Worm (Caenorhabditis elegans): Measurements from ENCODE around the gene Y10G11A.1.
A peak's percentile ranks its signal among the peaks of the same experiment; 100 is the strongest.

The Y10G11A.1 gene

DNA sequence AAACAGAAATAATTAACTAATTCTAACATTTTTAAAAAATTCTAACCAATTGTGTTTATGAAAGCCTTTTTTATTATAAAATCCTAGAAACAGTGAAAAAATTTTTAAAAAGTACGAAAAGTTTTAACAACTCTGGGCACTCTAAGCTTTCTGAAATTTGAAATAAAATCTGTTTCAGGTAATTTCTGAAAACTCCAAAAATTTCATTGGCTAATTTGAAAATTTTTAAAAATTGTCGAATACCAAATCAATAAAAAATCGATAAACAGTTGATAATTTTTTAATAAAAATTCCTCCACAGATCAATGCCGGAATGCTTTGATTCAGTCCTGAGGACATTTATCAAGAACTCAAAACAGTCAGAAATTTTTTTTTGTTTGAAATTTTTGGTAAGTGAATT is 30.8 kb upstream of the Y10G11A.1 start, which contains the start of gene Y65A5A.24:
Y65A5A.24 (plus strand) TSS at position 301 of the 400 bp plus-strand sequence.
- TF ChIP-seq ces-1 (GFP tag; optimal IDR thresholded peaks at IDR 0.05): no peak
- TF ChIP-seq drap-1 (GFP tag; optimal IDR thresholded peaks at IDR 0.05): no peak

DNA sequence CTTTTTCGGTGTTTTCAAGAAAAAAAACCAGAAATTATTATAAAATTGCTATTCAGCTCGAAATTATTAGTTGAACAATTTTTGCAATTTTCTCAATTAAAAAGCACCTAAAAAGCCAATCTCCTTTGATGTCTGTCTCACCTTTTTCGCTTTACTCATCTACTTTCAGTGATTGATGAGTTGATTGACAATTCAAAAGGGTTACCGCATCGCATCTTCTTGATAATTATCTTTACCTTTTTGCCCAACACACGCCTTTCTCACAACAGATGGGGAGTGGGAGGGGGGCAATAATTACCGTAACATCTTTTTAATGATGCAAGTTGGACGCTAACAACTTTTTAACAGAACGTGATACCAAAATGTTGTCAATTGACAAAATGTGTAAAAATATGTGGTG is 27.8 kb upstream of the Y10G11A.1 start:
- no peak for TF ChIP-seq zip-8 (tag; optimal IDR thresholded peaks at IDR 0.05)
- TF ChIP-seq ceh-43 (GFP tag; optimal IDR thresholded peaks at IDR 0.05): peak; percentile 50
- no peak for TF ChIP-seq hlh-1 (tag; optimal IDR thresholded peaks at IDR 0.05)
- peak; percentile 56 for TF ChIP-seq unc-62 (GFP tag; optimal IDR thresholded peaks at IDR 0.05)

- TF ChIP-seq ceh-39 (tag; optimal IDR thresholded peaks at IDR 0.05): no peak
- no peak for TF ChIP-seq pha-4 (tag; optimal IDR thresholded peaks at IDR 0.05)
- peak; percentile 46 for TF ChIP-seq flh-1 (GFP tag; optimal IDR thresholded peaks at IDR 0.05)
- peak; percentile 50 for TF ChIP-seq ham-2 (GFP tag; optimal IDR thresholded peaks at IDR 0.05)
- no peak for TF ChIP-seq blmp-1 (tag; optimal IDR thresholded peaks at IDR 0.05)
- peak; percentile 80 for TF ChIP-seq sptf-1 (tag; optimal IDR thresholded peaks at IDR 0.05)
- TF ChIP-seq cnd-1 (tag; optimal IDR thresholded peaks at IDR 0.05): peak; percentile 85
- TF ChIP-seq nhr-76 (tag; optimal IDR thresholded peaks at IDR 0.05): no peak
- TF ChIP-seq lin-13 (tag; optimal IDR thresholded peaks at IDR 0.05): peak; percentile 41
- peak; percentile 83 for TF ChIP-seq ceh-83 (GFP tag; optimal IDR thresholded peaks at IDR 0.05)
- peak; percentile 73 for TF ChIP-seq mls-2 (tag; optimal IDR thresholded peaks at IDR 0.05)
- TF ChIP-seq sem-2 (GFP tag; optimal IDR thresholded peaks at IDR 0.05): peak; percentile 72
- TF ChIP-seq hlh-1 (tag; optimal IDR thresholded peaks at IDR 0.05): no peak
- TF ChIP-seq nhr-12 (tag; optimal IDR thresholded peaks at IDR 0.05): no peak
- TF ChIP-seq mep-1 (tag; optimal IDR thresholded peaks at IDR 0.05): no peak
- TF ChIP-seq nhr-2 (tag; optimal IDR thresholded peaks at IDR 0.05): peak; percentile 75
- peak; percentile 21 for TF ChIP-seq ces-1 (GFP tag; optimal IDR thresholded peaks at IDR 0.05)
- no peak for TF ChIP-seq nhr-237 (tag; optimal IDR thresholded peaks at IDR 0.05)
- TF ChIP-seq bed-3 (GFP tag; optimal IDR thresholded peaks at IDR 0.05): peak; percentile 23
- peak; percentile 68 for TF ChIP-seq tbx-8 (GFP tag; optimal IDR thresholded peaks at IDR 0.05)
- TF ChIP-seq nhr-28 (tag; optimal IDR thresholded peaks at IDR 0.05): no peak
- TF ChIP-seq M03D4.4 (tag; optimal IDR thresholded peaks at IDR 0.05): peak; percentile 72
- no peak for TF ChIP-seq ztf-11 (tag; optimal IDR thresholded peaks at IDR 0.05)
- TF ChIP-seq snpc-4 (tag; optimal IDR thresholded peaks at IDR 0.05): no peak
- peak; percentile 1 for TF ChIP-seq lin-32 (GFP tag; optimal IDR thresholded peaks at IDR 0.05)
- TF ChIP-seq unc-120 (tag; optimal IDR thresholded peaks at IDR 0.05; ENCODE audit: poor library complexity, severe bottlenecking): peak; percentile 58
- peak; percentile 25 for TF ChIP-seq zip-8 (tag; optimal IDR thresholded peaks at IDR 0.05)
- no peak for TF ChIP-seq elt-3 (tag; optimal IDR thresholded peaks at IDR 0.05)
- TF ChIP-seq elt-1 (tag; optimal IDR thresholded peaks at IDR 0.05; ENCODE audit: borderline replicate concordance, insufficient read depth): peak; percentile 69
- no peak for TF ChIP-seq mab-5 (tag; optimal IDR thresholded peaks at IDR 0.05)
- TF ChIP-seq ceh-43 (GFP tag; optimal IDR thresholded peaks at IDR 0.05): peak; percentile 65
- TF ChIP-seq lsy-2 (tag; optimal IDR thresholded peaks at IDR 0.05): no peak
- peak; percentile 73 for TF ChIP-seq drap-1 (GFP tag; optimal IDR thresholded peaks at IDR 0.05)
- no peak for TF ChIP-seq unc-39 (tag; optimal IDR thresholded peaks at IDR 0.05)
- TF ChIP-seq unc-62 (GFP tag; optimal IDR thresholded peaks at IDR 0.05): peak; percentile 8
Measured at ce11 chrIV:16397845-16398607, 26.4 kb upstream of the Y10G11A.1 start.

DNA sequence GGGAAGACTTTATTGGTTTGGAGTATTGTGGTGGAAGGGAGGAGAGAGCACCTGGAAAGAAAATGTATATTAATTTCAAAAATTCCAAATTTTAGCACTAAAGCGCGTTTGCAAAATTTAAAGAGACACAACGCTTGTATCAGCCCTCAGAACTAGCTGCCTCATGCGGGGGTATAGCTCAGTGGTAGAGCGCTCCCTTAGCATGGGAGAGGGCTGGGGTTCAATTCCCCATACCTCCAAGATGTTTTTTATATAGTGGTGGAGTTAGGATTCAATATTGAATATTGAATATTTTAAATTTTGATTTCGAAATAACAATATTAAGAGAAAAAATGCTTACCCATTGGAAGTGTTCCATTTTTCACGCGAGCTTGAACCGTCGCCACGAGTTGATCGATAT is 25.4 kb upstream of the Y10G11A.1 start:
- TF ChIP-seq ceh-83 (GFP tag; optimal IDR thresholded peaks at IDR 0.05) (peak; percentile 64), bed-3 (GFP tag; optimal IDR thresholded peaks at IDR 0.05) (no peak), blmp-1 (tag; optimal IDR thresholded peaks at IDR 0.05) (no peak), nhr-2 (tag; optimal IDR thresholded peaks at IDR 0.05) (no peak), mep-1 (tag; optimal IDR thresholded peaks at IDR 0.05) (no peak), nhr-28 (tag; optimal IDR thresholded peaks at IDR 0.05) (no peak), mls-2 (tag; optimal IDR thresholded peaks at IDR 0.05) (peak; percentile 48), lin-32 (GFP tag; optimal IDR thresholded peaks at IDR 0.05) (no peak), zip-8 (tag; optimal IDR thresholded peaks at IDR 0.05) (no peak), nhr-237 (tag; optimal IDR thresholded peaks at IDR 0.05) (no peak), lsy-2 (tag; optimal IDR thresholded peaks at IDR 0.05) (no peak), nhr-12 (tag; optimal IDR thresholded peaks at IDR 0.05) (no peak), ceh-43 (GFP tag; optimal IDR thresholded peaks at IDR 0.05) (no peak), drap-1 (GFP tag; optimal IDR thresholded peaks at IDR 0.05) (peak; percentile 43), ztf-11 (tag; optimal IDR thresholded peaks at IDR 0.05) (no peak), cnd-1 (tag; optimal IDR thresholded peaks at IDR 0.05) (peak; percentile 79), mab-5 (tag; optimal IDR thresholded peaks at IDR 0.05) (no peak), ceh-39 (tag; optimal IDR thresholded peaks at IDR 0.05) (no peak), ham-2 (GFP tag; optimal IDR thresholded peaks at IDR 0.05) (peak; percentile 0), lin-13 (tag; optimal IDR thresholded peaks at IDR 0.05) (no peak), sptf-1 (tag; optimal IDR thresholded peaks at IDR 0.05) (peak; percentile 68), unc-39 (tag; optimal IDR thresholded peaks at IDR 0.05) (no peak), pha-4 (tag; optimal IDR thresholded peaks at IDR 0.05) (no peak), elt-3 (tag; optimal IDR thresholded peaks at IDR 0.05) (no peak), M03D4.4 (tag; optimal IDR thresholded peaks at IDR 0.05) (peak; percentile 51), sem-2 (GFP tag; optimal IDR thresholded peaks at IDR 0.05) (peak; percentile 52), hlh-1 (tag; optimal IDR thresholded peaks at IDR 0.05) (no peak), snpc-4 (tag; optimal IDR thresholded peaks at IDR 0.05) (no peak), ces-1 (GFP tag; optimal IDR thresholded peaks at IDR 0.05) (no peak), tbx-8 (GFP tag; optimal IDR thresholded peaks at IDR 0.05) (peak; percentile 15), elt-1 (tag; optimal IDR thresholded peaks at IDR 0.05; ENCODE audit: borderline replicate concordance, insufficient read depth) (no peak), nhr-76 (tag; optimal IDR thresholded peaks at IDR 0.05) (no peak), unc-120 (tag; optimal IDR thresholded peaks at IDR 0.05; ENCODE audit: poor library complexity, severe bottlenecking) (peak; percentile 39), flh-1 (GFP tag; optimal IDR thresholded peaks at IDR 0.05) (peak; percentile 42), unc-62 (GFP tag; optimal IDR thresholded peaks at IDR 0.05) (no peak)
